Fruit fly (Drosophila melanogaster): ENCODE measurements around the gene CG17196.

CG17196 gene

DNA sequence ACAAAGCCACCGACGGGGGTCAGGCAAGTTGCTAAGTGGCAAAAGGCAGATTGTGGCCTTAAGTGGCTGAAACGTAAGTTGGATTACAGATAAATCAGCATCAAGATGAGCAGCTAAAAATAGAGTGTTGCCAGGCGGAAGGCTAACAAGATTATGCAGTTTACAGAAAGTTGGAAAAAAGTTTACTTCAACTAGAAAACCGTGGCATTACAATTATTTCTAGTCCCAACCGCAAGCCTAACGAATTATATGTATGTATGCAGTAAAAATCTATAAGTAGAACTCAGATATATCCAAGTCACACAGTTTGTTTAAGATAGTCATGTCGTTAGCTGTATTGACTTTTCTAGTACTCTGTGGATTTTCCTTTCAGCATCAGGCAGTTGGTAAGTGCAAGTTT, 30.1 kb upstream of the CG17196 start, which contains the start of gene BG642167:
TSS of gene BG642167 (plus strand) at position 301 of the 400 bp plus-strand sequence.
- TF ChIP-seq eve (GFP tag; optimal IDR thresholded peaks at IDR 0.05) (no peak), CG14667 (GFP tag; IDR thresholded peaks at IDR 0.05) (no peak), CG7372 (GFP tag; IDR thresholded peaks at IDR 0.05) (no peak), pnt (GFP tag; optimal IDR thresholded peaks at IDR 0.05) (no peak), zen (tag; optimal IDR thresholded peaks at IDR 0.05) (no peak), prd (optimal IDR thresholded peaks at IDR 0.05) (no peak), prd (GFP tag; IDR thresholded peaks at IDR 0.05) (no peak), Xrp1 (GFP tag; IDR thresholded peaks at IDR 0.05) (no peak), Scr (GFP tag; IDR thresholded peaks at IDR 0.05; ENCODE audit: partially characterized antibody) (no peak), dati (GFP tag; IDR thresholded peaks at IDR 0.05) (no peak), ewg (GFP tag; optimal IDR thresholded peaks at IDR 0.05) (no peak), CG12769 (tag; optimal IDR thresholded peaks at IDR 0.05) (no peak), vnd (GFP tag; IDR thresholded peaks at IDR 0.05; ENCODE audit: partially characterized antibody) (no peak), Sry-β (GFP tag; optimal IDR thresholded peaks at IDR 0.05) (no peak), CG7987 (GFP tag; optimal IDR thresholded peaks at IDR 0.05) (no peak), CG9797 (GFP tag; optimal IDR thresholded peaks at IDR 0.05) (no peak), pho (GFP tag; optimal IDR thresholded peaks at IDR 0.05) (no peak)

DNA sequence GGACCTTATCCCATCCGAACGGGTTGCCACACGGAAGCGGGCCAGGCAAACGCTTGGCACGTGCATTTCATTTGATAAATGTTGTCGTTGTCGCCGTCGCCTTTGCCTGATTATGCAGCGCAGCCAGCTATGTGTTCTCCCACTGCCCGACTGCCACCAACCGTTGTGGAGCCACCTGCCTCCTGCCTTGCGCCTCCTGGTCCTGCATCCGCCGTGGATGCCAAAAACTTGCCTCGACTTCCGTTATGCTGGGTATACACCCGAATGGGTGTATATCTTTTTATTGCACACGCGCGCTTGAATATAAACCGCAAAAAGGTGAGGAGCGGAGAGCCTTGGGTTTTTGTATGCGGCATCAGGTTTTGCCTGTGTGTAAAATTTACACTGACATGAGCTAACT, 15.8 kb upstream of the CG17196 start:
- TF ChIP-seq slbo (GFP tag; IDR thresholded peaks at IDR 0.05) (peak; percentile 10; the same call in 1 of the 2 replicates), pan (optimal IDR thresholded peaks at IDR 0.05) (no peak), pan (GFP tag; optimal IDR thresholded peaks at IDR 0.05 in 1 of 2, IDR thresholded peaks at IDR 0.05 in 1 of 2) (no peak), Dref (GFP tag; IDR thresholded peaks at IDR 0.05) (no peak), CG15073 (GFP tag; optimal IDR thresholded peaks at IDR 0.05) (no peak), CG4820 (GFP tag; optimal IDR thresholded peaks at IDR 0.05) (no peak), chif (GFP tag; optimal IDR thresholded peaks at IDR 0.05) (no peak), Ets65A (GFP tag) (peak; percentile 91)

DNA sequence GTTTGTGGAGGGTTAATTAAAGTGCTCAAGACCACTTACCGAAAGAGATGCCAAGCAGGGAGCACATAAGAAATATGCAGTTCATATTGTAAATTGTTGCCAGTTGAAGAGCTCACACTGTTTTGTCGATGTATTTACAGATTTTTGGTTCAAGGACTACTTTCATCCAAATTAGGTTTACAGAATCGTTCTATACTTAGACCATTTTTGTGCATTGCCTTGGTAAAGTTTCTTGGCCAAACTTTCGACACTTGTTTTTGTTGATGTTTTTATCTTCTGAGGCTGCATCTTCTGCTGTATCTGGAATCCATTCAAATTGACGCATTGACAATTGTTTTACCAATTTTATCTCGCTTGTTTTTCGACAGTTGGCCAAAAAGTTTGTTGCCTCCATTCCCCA, 14.3 kb upstream of the CG17196 start, which contains the start of gene CG31093:
TSS of gene CG31093 (minus strand) at position 101 of the 400 bp plus-strand sequence.
- TF ChIP-seq ci (GFP tag; IDR thresholded peaks at IDR 0.05) (no peak), Doc2 (GFP tag; IDR thresholded peaks at IDR 0.05) (no peak), da (GFP tag; optimal IDR thresholded peaks at IDR 0.05) (no peak), usp (GFP tag; optimal IDR thresholded peaks at IDR 0.05) (no peak), lov (optimal IDR thresholded peaks at IDR 0.05) (no peak), lov (GFP tag; IDR thresholded peaks at IDR 0.05) (no peak), mirr (GFP tag; optimal IDR thresholded peaks at IDR 0.05) (no peak), mld (GFP tag; IDR thresholded peaks at IDR 0.05; ENCODE audit: partially characterized antibody) (no peak), CG10979 (tag; optimal IDR thresholded peaks at IDR 0.05) (no peak), nerfin-1 (tag; optimal IDR thresholded peaks at IDR 0.05) (no peak), Ssrp (tag; optimal IDR thresholded peaks at IDR 0.05) (no peak), phol (tag; optimal IDR thresholded peaks at IDR 0.05) (no peak), CG4854 (GFP tag; optimal IDR thresholded peaks at IDR 0.05) (no peak)

- TF ChIP-seq CG12299 (tag; optimal IDR thresholded peaks at IDR 0.05) (no peak), CG7372 (GFP tag; IDR thresholded peaks at IDR 0.05) (no peak), CG17829 (tag; optimal IDR thresholded peaks at IDR 0.05) (no peak), jumu (GFP tag; optimal IDR thresholded peaks at IDR 0.05) (no peak), Lhr (GFP tag; optimal IDR thresholded peaks at IDR 0.05) (no peak), CG6683 (GFP tag; optimal IDR thresholded peaks at IDR 0.05) (no peak), MTF-1 (GFP tag; optimal IDR thresholded peaks at IDR 0.05; ENCODE audit: borderline replicate concordance) (no peak), gce (GFP tag; IDR thresholded peaks at IDR 0.05) (no peak)
These were observed 13.3 kb upstream of the CG17196 start, which contains the start of gene CG31380 for dm6 chr3R:25789355-25789754. Gene CG31380, minus strand, starts transcription at chr3R:25789455.

Data from whole organism, embryonic.